Worm (Caenorhabditis elegans) whole organism, L2 larva: ENCODE results near the gene lin-37.
A peak's percentile ranks its signal among the peaks of the same experiment; 100 is the strongest.

ENCODE experiments used
- C34F6.9 ChIP-seq: fragments of 150-350 bp; optimal IDR thresholded peaks from 2 replicates; lab custom pipeline; 2014; ENCODE audit warnings: missing biosample characterization, missing genetic modification characterization
- F13H6.1 ChIP-seq: sonication (generic microtip); optimal IDR thresholded peaks from 2 replicates; lab custom pipeline; 2016; ENCODE audit warnings: missing genetic modification characterization, missing compliant biosample characterization
- R02D3.7 ChIP-seq: fragments of 150-350 bp; optimal IDR thresholded peaks from 2 replicates; lab custom pipeline; 2014; ENCODE audit warnings: missing biosample characterization, missing genetic modification characterization
- alr-1 ChIP-seq: fragments of 150-350 bp; optimal IDR thresholded peaks from 2 replicates; lab custom pipeline; 2014; ENCODE audit warnings: missing biosample characterization, missing genetic modification characterization
- aly-2 ChIP-seq: fragments of 150-350 bp; optimal IDR thresholded peaks from 2 replicates; lab custom pipeline; 2014; ENCODE audit warnings: missing biosample characterization, missing genetic modification characterization
- ama-1 ChIP-seq: fragments of 150-350 bp; optimal IDR thresholded peaks from 2 replicates; lab custom pipeline; 2018; ENCODE audit warnings: inconsistent platforms
- blmp-1 ChIP-seq: sonication (generic microtip); optimal IDR thresholded peaks from 2 replicates; lab custom pipeline; 2017; ENCODE audit warnings: missing genetic modification characterization, mild to moderate bottlenecking, missing compliant biosample characterization, antibody characterized with exemption, moderate library complexity; ENCODE audit not compliant: insufficient read depth
- crh-2 ChIP-seq: sonication (generic microtip); optimal IDR thresholded peaks from 2 replicates; lab custom pipeline; 2017; ENCODE audit warnings: missing biosample characterization, missing genetic modification characterization
- egl-27 ChIP-seq: sonication (generic microtip); optimal IDR thresholded peaks from 3 replicates; lab custom pipeline; 2017; ENCODE audit warnings: missing biosample characterization, missing genetic modification reagents, missing genetic modification characterization
- elt-1 ChIP-seq: fragments of 150-350 bp; optimal IDR thresholded peaks from 2 replicates; lab custom pipeline; 2014; ENCODE audit warnings: missing biosample characterization, missing genetic modification characterization
- elt-3 ChIP-seq: sonication (generic microtip); optimal IDR thresholded peaks from 2 replicates; lab custom pipeline; 2017; ENCODE audit warnings: missing biosample characterization, missing genetic modification characterization
- fos-1 ChIP-seq: fragments of 150-350 bp; optimal IDR thresholded peaks from 2 replicates; lab custom pipeline; 2014; ENCODE audit warnings: missing biosample characterization, missing genetic modification characterization
- lin-11 ChIP-seq: fragments of 150-350 bp; sonication (generic microtip); optimal IDR thresholded peaks from 2 replicates; lab custom pipeline; 2014; ENCODE audit warnings: missing biosample characterization, missing genetic modification characterization, inconsistent platforms, mixed read lengths
- lin-13 ChIP-seq: fragments of 150-350 bp; optimal IDR thresholded peaks from 2 replicates; lab custom pipeline; 2014; ENCODE audit warnings: missing biosample characterization, missing genetic modification reagents, missing genetic modification characterization
- lin-39 ChIP-seq: fragments of 150-350 bp; optimal IDR thresholded peaks from 2 replicates; lab custom pipeline; 2014; ENCODE audit warnings: missing biosample characterization, missing genetic modification reagents, missing genetic modification characterization
- lsy-2 ChIP-seq, 2 experiments: fragments of 150-350 bp in 1 of 2; sonication (generic microtip) in 1 of 2; optimal IDR thresholded peaks; 2 replicates each; lab custom pipeline; 2014 to 2017; ENCODE audit warnings: missing biosample characterization in 2 of 2, missing genetic modification characterization in 2 of 2
- mab-5 ChIP-seq: fragments of 150-350 bp; optimal IDR thresholded peaks from 2 replicates; lab custom pipeline; 2014; ENCODE audit warnings: missing biosample characterization, missing genetic modification characterization
- mdl-1 ChIP-seq, 2 experiments: fragments of 150-350 bp in 1 of 2; sonication (generic microtip) in 1 of 2; optimal IDR thresholded peaks; 2 replicates each; lab custom pipeline; 2017; ENCODE audit warnings: missing biosample characterization in 2 of 2, missing genetic modification characterization in 2 of 2
- nhr-10 ChIP-seq: sonication (generic microtip); optimal IDR thresholded peaks from 2 replicates; lab custom pipeline; 2017; ENCODE audit warnings: missing biosample characterization, missing genetic modification characterization
- nhr-11 ChIP-seq: fragments of 150-350 bp; optimal IDR thresholded peaks from 2 replicates; lab custom pipeline; 2014; ENCODE audit warnings: missing biosample characterization, missing genetic modification characterization
- nhr-12 ChIP-seq: fragments of 150-350 bp; optimal IDR thresholded peaks from 2 replicates; lab custom pipeline; 2014; ENCODE audit warnings: missing biosample characterization, missing genetic modification characterization
- nhr-23 ChIP-seq: fragments of 150-350 bp; optimal IDR thresholded peaks from 2 replicates; lab custom pipeline; 2014; ENCODE audit warnings: missing biosample characterization, missing genetic modification reagents, missing genetic modification characterization
- nhr-25 ChIP-seq: fragments of 150-350 bp; sonication (generic microtip); optimal IDR thresholded peaks from 3 replicates; lab custom pipeline; 2014; ENCODE audit warnings: missing biosample characterization, missing genetic modification characterization
- nhr-6 ChIP-seq: fragments of 150-350 bp; optimal IDR thresholded peaks from 2 replicates; lab custom pipeline; 2014; ENCODE audit warnings: missing biosample characterization, missing genetic modification characterization
- peb-1 ChIP-seq: fragments of 150-350 bp; optimal IDR thresholded peaks from 2 replicates; lab custom pipeline; 2014; ENCODE audit warnings: missing biosample characterization, missing genetic modification characterization
- sem-4 ChIP-seq: fragments of 150-350 bp; optimal IDR thresholded peaks from 2 replicates; lab custom pipeline; 2014; ENCODE audit warnings: missing biosample characterization, missing genetic modification reagents, missing genetic modification characterization
- skn-1 ChIP-seq: sonication (generic microtip); optimal IDR thresholded peaks from 2 replicates; lab custom pipeline; 2017; ENCODE audit warnings: missing biosample characterization, missing genetic modification characterization
- sma-3 ChIP-seq: sonication (generic microtip); optimal IDR thresholded peaks from 2 replicates; lab custom pipeline; 2016; ENCODE audit warnings: missing genetic modification reagents, missing genetic modification characterization, missing compliant biosample characterization
- sma-9 ChIP-seq, 2 experiments: fragments of 150-350 bp in 1 of 2; sonication (generic microtip) in 1 of 2; optimal IDR thresholded peaks; 2 replicates each; lab custom pipeline; 2014 to 2016; ENCODE audit warnings: missing genetic modification characterization in 2 of 2, mild to moderate bottlenecking in 1 of 2, missing biosample characterization in 1 of 2, missing compliant biosample characterization in 1 of 2, missing genetic modification reagents in 1 of 2, moderate library complexity in 1 of 2
- snpc-4 ChIP-seq: fragments of 150-350 bp; optimal IDR thresholded peaks from 2 replicates; lab custom pipeline; 2014; ENCODE audit warnings: missing biosample characterization, missing genetic modification characterization
- unc-55 ChIP-seq: fragments of 150-350 bp; sonication (generic microtip); optimal IDR thresholded peaks from 3 replicates; lab custom pipeline; 2014; ENCODE audit warnings: missing biosample characterization, missing genetic modification reagents, missing genetic modification characterization
- unc-62 ChIP-seq: fragments of 150-350 bp; optimal IDR thresholded peaks from 2 replicates; lab custom pipeline; 2014; ENCODE audit warnings: missing biosample characterization, missing genetic modification reagents, missing genetic modification characterization
- zag-1 ChIP-seq: fragments of 150-350 bp; optimal IDR thresholded peaks from 2 replicates; lab custom pipeline; 2014; ENCODE audit warnings: missing biosample characterization, missing genetic modification characterization
- ztf-11 ChIP-seq: sonication (generic microtip); optimal IDR thresholded peaks from 2 replicates; lab custom pipeline; 2017; ENCODE audit warnings: missing biosample characterization, missing genetic modification characterization

Gene lin-37

ce11 chrIII:7062580-7062979 is 9.8 kb downstream of the lin-37 start, which contains the start of gene R01H2.1:
Gene R01H2.1 (plus strand): TSS chrIII:7062880.
- TF ChIP-seq aly-2 (tag; lab: Kevin White, UChicago): no peak
- TF ChIP-seq lin-11 (tag; lab: Kevin White, UChicago): no peak
- no peak for TF ChIP-seq skn-1 (tag; lab: Kevin White, UChicago)
- no peak for TF ChIP-seq unc-55 (GFP tag; lab: Kevin White, UChicago)
- TF ChIP-seq mdl-1 (tag; optimal IDR thresholded peaks at IDR 0.05; lab: Kevin White, UChicago): no peak
- no peak for TF ChIP-seq C34F6.9 (tag; lab: Kevin White, UChicago)
- no peak for TF ChIP-seq elt-1
- no peak for TF ChIP-seq zag-1
- TF ChIP-seq R02D3.7 (tag; lab: Kevin White, UChicago): no peak
- no peak for TF ChIP-seq nhr-10
- no peak for TF ChIP-seq mab-5 (tag; lab: Kevin White, UChicago)
- TF ChIP-seq snpc-4 (tag; lab: Kevin White, UChicago): no peak
- TF ChIP-seq nhr-12 (tag; lab: Kevin White, UChicago): no peak

- TF ChIP-seq alr-1 (tag; lab: Kevin White, UChicago) (no peak), nhr-23 (tag; lab: Kevin White, UChicago) (no peak), nhr-10 (no peak), C34F6.9 (tag; lab: Kevin White, UChicago) (no peak), elt-1 (no peak), R02D3.7 (tag; lab: Kevin White, UChicago) (no peak)
Observed at ce11 chrIII:7060531-7061095, 11.7 kb downstream of the lin-37 start, which contains the start of gene egg-2. Gene egg-2 (minus strand): TSS chrIII:7060583.

ce11 chrIII:7056241-7056640 is 16.1 kb downstream of the lin-37 start, which contains the start of gene R01H2.2:
Gene R01H2.2 (plus strand): TSS chrIII:7056541.
- no peak for TF ChIP-seq lin-11 (tag; lab: Kevin White, UChicago)

ce11 chrIII:7045643-7046042 is 26.7 kb downstream of the lin-37 start, which contains the start of gene R01H2.7:
Gene R01H2.7 (minus strand): TSS chrIII:7045743.
- TF ChIP-seq nhr-23 (tag; lab: Kevin White, UChicago): no peak
- no peak for TF ChIP-seq C34F6.9 (tag; lab: Kevin White, UChicago)
- TF ChIP-seq lin-39 (tag; lab: Kevin White, UChicago): no peak

ce11 chrIII:7034252-7035223 is 37.8 kb downstream of the lin-37 start:
- TF ChIP-seq unc-62 (GFP tag; lab: Kevin White, UChicago): no peak
- no peak for TF ChIP-seq crh-2 (tag; lab: Kevin White, UChicago)
- TF ChIP-seq nhr-10: no peak
- TF ChIP-seq peb-1: no peak
- TF ChIP-seq sem-4 (tag; lab: Kevin White, UChicago): no peak
- no peak for TF ChIP-seq nhr-12 (tag; lab: Kevin White, UChicago)
- no peak for TF ChIP-seq skn-1 (tag; lab: Kevin White, UChicago)
- no peak for TF ChIP-seq nhr-23 (tag; lab: Kevin White, UChicago)
- no peak for TF ChIP-seq F13H6.1 (tag; lab: Kevin White, UChicago)
- TF ChIP-seq mab-5 (tag; lab: Kevin White, UChicago): no peak
- no peak for TF ChIP-seq lin-11 (tag; lab: Kevin White, UChicago)

ce11 chrIII:7032070-7032469 is 40.3 kb downstream of the lin-37 start:
- TF ChIP-seq fos-1 (tag; lab: Kevin White, UChicago): peak; percentile 3
- TF ChIP-seq elt-3 (tag; lab: Kevin White, UChicago): no peak
- no peak for TF ChIP-seq F13H6.1 (tag; lab: Kevin White, UChicago)
- no peak for TF ChIP-seq nhr-23 (tag; lab: Kevin White, UChicago)

- TF ChIP-seq ztf-11: no peak
- TF ChIP-seq crh-2 (tag; lab: Kevin White, UChicago): peak; percentile 43
- TF ChIP-seq nhr-25 (tag; lab: Kevin White, UChicago): no peak
- no peak for TF ChIP-seq mdl-1 (tag; optimal IDR thresholded peaks at IDR 0.05; lab: Kevin White, UChicago)
- no peak for TF ChIP-seq blmp-1
- no peak for TF ChIP-seq peb-1
- peak; percentile 18 for TF ChIP-seq sma-3 (GFP tag; lab: Kevin White, UChicago)
- no peak for TF ChIP-seq ama-1 (lab: Kevin White, UChicago)
- TF ChIP-seq lin-13: peak; percentile 27
- no peak for TF ChIP-seq nhr-11
- TF ChIP-seq egl-27 (tag; lab: Kevin White, UChicago): no peak
- peak in 1 of 2 experiments; percentile 52 for TF ChIP-seq lsy-2 (tag; optimal IDR thresholded peaks at IDR 0.05; lab: Kevin White, UChicago)
- TF ChIP-seq snpc-4 (tag; lab: Kevin White, UChicago): peak; percentile 94
- peak; percentile 49 for TF ChIP-seq sma-9 (GFP tag; optimal IDR thresholded peaks at IDR 0.05; lab: Kevin White, UChicago)
- TF ChIP-seq sma-9 (tag; optimal IDR thresholded peaks at IDR 0.05; lab: Kevin White, UChicago): no peak
- TF ChIP-seq nhr-6: no peak
Observed at ce11 chrIII:7030044-7030804, 42.1 kb downstream of the lin-37 start.
